Fruit fly (Drosophila melanogaster): ENCODE measurements around the gene EMC4.

EMC4 gene

DNA sequence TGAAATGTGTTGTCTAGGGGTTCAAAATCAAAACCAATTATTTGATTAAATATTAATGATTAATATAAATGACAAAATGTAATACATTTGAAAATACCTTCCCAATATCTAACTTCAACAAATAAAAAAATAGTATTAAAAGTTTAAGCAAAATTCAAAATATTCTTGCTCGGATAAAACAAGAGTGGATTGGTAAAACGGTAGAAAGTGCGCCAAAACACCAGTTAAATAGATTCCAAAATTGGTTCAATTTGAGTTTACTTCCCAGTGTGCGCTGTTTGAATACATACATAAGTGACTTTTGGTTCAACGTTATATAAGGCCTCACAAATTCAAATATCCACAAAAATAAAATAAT, 3.0 kb downstream of the EMC4 start (continued):
- TF ChIP-seq pho (GFP tag; optimal IDR thresholded peaks at IDR 0.05) = no peak
- TF ChIP-seq lola (GFP tag; optimal IDR thresholded peaks at IDR 0.05) = no peak
- peak; percentile 49 for TF ChIP-seq croc (GFP tag; conservative IDR thresholded peaks at IDR 0.05)
- no peak for TF ChIP-seq Deaf1 (tag; optimal IDR thresholded peaks at IDR 0.05)
- TF ChIP-seq Dek (tag; optimal IDR thresholded peaks at IDR 0.05) = peak; percentile 49
- no peak for TF ChIP-seq nau (GFP tag; optimal IDR thresholded peaks at IDR 0.05)
- peak; percentile 32 for TF ChIP-seq cato (GFP tag; optimal IDR thresholded peaks at IDR 0.05; ENCODE audit: borderline replicate concordance)
- no peak for TF ChIP-seq eve (GFP tag; optimal IDR thresholded peaks at IDR 0.05)
- peak; percentile 22 for TF ChIP-seq CG15514 (GFP tag; optimal IDR thresholded peaks at IDR 0.05)
- TF ChIP-seq CG7839 (tag; optimal IDR thresholded peaks at IDR 0.05) = peak; percentile 86
- TF ChIP-seq CG3995 (GFP tag; optimal IDR thresholded peaks at IDR 0.05) = no peak
- peak; percentile 75 for TF ChIP-seq gcm (GFP tag; optimal IDR thresholded peaks at IDR 0.05)
- TF ChIP-seq vvl (GFP tag; IDR thresholded peaks at IDR 0.05) = peak; percentile 76
- 0 out of 2 replicates have a peak, but pooled peaks have one; percentile 17 for TF ChIP-seq Rx (GFP tag; IDR thresholded peaks at IDR 0.05)
- peak; percentile 21 for TF ChIP-seq slou (GFP tag; optimal IDR thresholded peaks at IDR 0.05)
- TF ChIP-seq CG13624 (GFP tag; optimal IDR thresholded peaks at IDR 0.05) = no peak
- TF ChIP-seq H15 (GFP tag; IDR thresholded peaks at IDR 0.05) = peak; percentile 57; the same call in 1 of the 3 replicates
- peak; percentile 55 for TF ChIP-seq CG13296 (GFP tag; optimal IDR thresholded peaks at IDR 0.05)
- no peak for TF ChIP-seq CG34376 (GFP tag; optimal IDR thresholded peaks at IDR 0.05)
- no peak for TF ChIP-seq pb (GFP tag; optimal IDR thresholded peaks at IDR 0.05)
- no peak for TF ChIP-seq CG7357 (GFP tag; IDR thresholded peaks at IDR 0.05)
- no peak for TF ChIP-seq mirr (GFP tag; optimal IDR thresholded peaks at IDR 0.05)
- no peak for TF ChIP-seq CTCF (GFP tag; optimal IDR thresholded peaks at IDR 0.05)
- TF ChIP-seq Elba2 (GFP tag; optimal IDR thresholded peaks at IDR 0.05) = no peak
- TF ChIP-seq CG11723 (GFP tag; optimal IDR thresholded peaks at IDR 0.05) = peak; percentile 45
- TF ChIP-seq Meics (GFP tag; optimal IDR thresholded peaks at IDR 0.05) = peak; percentile 70
- peak; percentile 69; the same call in 1 of the 2 replicates for TF ChIP-seq CG32532 (GFP tag; IDR thresholded peaks at IDR 0.05)
- TF ChIP-seq run (tag; optimal IDR thresholded peaks at IDR 0.05) = peak; percentile 29
- TF ChIP-seq bbx (GFP tag; IDR thresholded peaks at IDR 0.05; ENCODE audit: partially characterized antibody) = no peak
- TF ChIP-seq CG8089 (GFP tag; optimal IDR thresholded peaks at IDR 0.05) = no peak
- TF ChIP-seq CG2116 (GFP tag; optimal IDR thresholded peaks at IDR 0.05) = peak; percentile 28
- no peak for TF ChIP-seq h (optimal IDR thresholded peaks at IDR 0.05)
- no peak for TF ChIP-seq CG17912 (GFP tag; optimal IDR thresholded peaks at IDR 0.05)
- peak; percentile 68 for TF ChIP-seq Asciz (GFP tag; optimal IDR thresholded peaks at IDR 0.05)
- peak; percentile 8 for TF ChIP-seq chn (GFP tag; optimal IDR thresholded peaks at IDR 0.05)
- TF ChIP-seq Dfd (GFP tag; optimal IDR thresholded peaks at IDR 0.05) = no peak
- no peak for TF ChIP-seq pan (optimal IDR thresholded peaks at IDR 0.05)
- TF ChIP-seq pan (GFP tag; optimal IDR thresholded peaks at IDR 0.05 in 1 of 2, IDR thresholded peaks at IDR 0.05 in 1 of 2) = peak in 1 of 2 experiments; percentile 77
- peak; percentile 69; the same call in 1 of the 2 replicates for TF ChIP-seq esg (GFP tag; conservative IDR thresholded peaks at IDR 0.05)
- no peak for TF ChIP-seq luna (GFP tag; optimal IDR thresholded peaks at IDR 0.05)
- TF ChIP-seq CG18619 (GFP tag; optimal IDR thresholded peaks at IDR 0.05) = peak; percentile 73
- TF ChIP-seq ab (GFP tag; optimal IDR thresholded peaks at IDR 0.05) = no peak
- 0 out of 3 replicates have a peak, but pooled peaks have one; percentile 14 for TF ChIP-seq CG14860 (GFP tag; IDR thresholded peaks at IDR 0.05; ENCODE audit: partially characterized antibody)
- peak; percentile 64 for TF ChIP-seq CG2120 (GFP tag; optimal IDR thresholded peaks at IDR 0.05)
- TF ChIP-seq jigr1 (GFP tag; IDR thresholded peaks at IDR 0.05) = no peak
- no peak for TF ChIP-seq mld (GFP tag; IDR thresholded peaks at IDR 0.05; ENCODE audit: partially characterized antibody)
- TF ChIP-seq toy (GFP tag; IDR thresholded peaks at IDR 0.05) = no peak
- peak; percentile 34 for TF ChIP-seq scrt (GFP tag; optimal IDR thresholded peaks at IDR 0.05)
- TF ChIP-seq CG2199 (GFP tag; IDR thresholded peaks at IDR 0.05) = no peak
- TF ChIP-seq pros (GFP tag; optimal IDR thresholded peaks at IDR 0.05) = no peak
- no peak for TF ChIP-seq hbn (GFP tag; IDR thresholded peaks at IDR 0.05; ENCODE audit: partially characterized antibody)
- TF ChIP-seq CG2712 (tag; optimal IDR thresholded peaks at IDR 0.05) = peak; percentile 79
